Worm (Caenorhabditis elegans) whole organism, mixed stage, embryonic: ENCODE results near the gene R02D5.7.

Experiments
- bed-3 ChIP-seq: fragments of 200-800 bp; sonication (Bioruptor generic); optimal IDR thresholded peaks from 3 replicates; lab custom pipeline; 2018; ENCODE audit warnings: mild to moderate bottlenecking, missing genetic modification characterization, moderate library complexity, missing compliant biosample characterization
- ces-1 ChIP-seq: fragments of 150-350 bp; optimal IDR thresholded peaks from 2 replicates; lab custom pipeline; 2014; ENCODE audit warnings: missing biosample characterization, missing genetic modification reagents, missing genetic modification characterization
- hlh-1 ChIP-seq: fragments of 150-350 bp; optimal IDR thresholded peaks from 2 replicates; lab custom pipeline; 2014; ENCODE audit warnings: missing biosample characterization, missing genetic modification reagents, missing genetic modification characterization
- mab-5 ChIP-seq: fragments of 150-350 bp; optimal IDR thresholded peaks from 2 replicates; lab custom pipeline; 2014; ENCODE audit warnings: missing biosample characterization, missing genetic modification characterization
- mep-1 ChIP-seq: fragments of 150-350 bp; optimal IDR thresholded peaks from 2 replicates; lab custom pipeline; 2017; ENCODE audit warnings: missing biosample characterization, missing genetic modification reagents, missing genetic modification characterization, inconsistent platforms
- mls-2 ChIP-seq: sonication (generic microtip); optimal IDR thresholded peaks from 2 replicates; lab custom pipeline; 2016; ENCODE audit warnings: mild to moderate bottlenecking, missing genetic modification characterization, moderate library complexity, missing compliant biosample characterization
- nhr-12 ChIP-seq: fragments of 150-350 bp; optimal IDR thresholded peaks from 2 replicates; lab custom pipeline; 2014; ENCODE audit warnings: missing biosample characterization, missing genetic modification characterization
- nhr-28 ChIP-seq: fragments of 150-350 bp; optimal IDR thresholded peaks from 2 replicates; lab custom pipeline; 2014; ENCODE audit warnings: missing biosample characterization, missing genetic modification characterization
- nhr-76 ChIP-seq: sonication (generic microtip); optimal IDR thresholded peaks from 2 replicates; lab custom pipeline; 2017; ENCODE audit warnings: missing biosample characterization, missing genetic modification characterization
- snpc-4 ChIP-seq: fragments of 150-350 bp; optimal IDR thresholded peaks from 2 replicates; lab custom pipeline; 2014; ENCODE audit warnings: missing biosample characterization, missing genetic modification characterization
- unc-39 ChIP-seq: fragments of 150-350 bp; optimal IDR thresholded peaks from 2 replicates; lab custom pipeline; 2014; ENCODE audit warnings: missing biosample characterization, missing genetic modification characterization
- unc-62 ChIP-seq: fragments of 150-350 bp; optimal IDR thresholded peaks from 2 replicates; lab custom pipeline; 2014; ENCODE audit warnings: missing biosample characterization, missing genetic modification reagents, missing genetic modification characterization
- ztf-11 ChIP-seq: fragments of 150-350 bp; optimal IDR thresholded peaks from 2 replicates; lab custom pipeline; 2014; ENCODE audit warnings: missing biosample characterization, missing genetic modification characterization

- TF ChIP-seq bed-3 (GFP tag; lab: Kevin White, UChicago) (no peak), nhr-12 (tag; lab: Kevin White, UChicago) (no peak), ztf-11 (tag; lab: Kevin White, UChicago) (no peak), nhr-28 (tag; lab: Kevin White, UChicago) (no peak), mab-5 (tag; lab: Kevin White, UChicago) (no peak), mep-1 (tag; lab: Kevin White, UChicago) (no peak), nhr-76 (no peak), hlh-1 (no peak), unc-62 (no peak), ces-1 (no peak), snpc-4 (no peak), mls-2 (no peak), unc-39 (tag; lab: Kevin White, UChicago) (no peak)
Measured at ce11 chrV:14480533-14480932, 768 bp downstream of the R02D5.7 start.
